Fruit fly (Drosophila melanogaster): Measurements from ENCODE around the gene Sec8.
A peak's percentile ranks its signal among the peaks of the same experiment; 100 is the strongest.

The Sec8 gene

dm6 chr3R:5758624-5759209, at the start of gene Sec8:
TSS of gene Sec8 (minus strand) at chr3R:5758997.
- TF ChIP-seq ey (GFP tag; optimal IDR thresholded peaks at IDR 0.05) (peak; percentile 25), sage (GFP tag; optimal IDR thresholded peaks at IDR 0.05) (no peak), CG9705 (GFP tag; optimal IDR thresholded peaks at IDR 0.05) (peak; percentile 5), Hr83 (GFP tag; optimal IDR thresholded peaks at IDR 0.05; ENCODE audit: poor library complexity, severe bottlenecking) (peak; percentile 85), Jra (GFP tag; optimal IDR thresholded peaks at IDR 0.05) (peak; percentile 55), OdsH (GFP tag; optimal IDR thresholded peaks at IDR 0.05) (peak; percentile 18), HLH106 (tag; optimal IDR thresholded peaks at IDR 0.05) (peak; percentile 59), brk (GFP tag; optimal IDR thresholded peaks at IDR 0.05) (no peak)

- TF ChIP-seq ey (GFP tag; optimal IDR thresholded peaks at IDR 0.05) (no peak), Jra (GFP tag; optimal IDR thresholded peaks at IDR 0.05) (no peak), Abd-B (GFP tag; optimal IDR thresholded peaks at IDR 0.05) (no peak), CrebA (GFP tag; optimal IDR thresholded peaks at IDR 0.05; ENCODE audit: borderline replicate concordance) (no peak), dsf (GFP tag; optimal IDR thresholded peaks at IDR 0.05; ENCODE audit: borderline replicate concordance) (no peak), HLH106 (tag; optimal IDR thresholded peaks at IDR 0.05) (no peak), fru (GFP tag; optimal IDR thresholded peaks at IDR 0.05) (no peak), Vsx2 (GFP tag; optimal IDR thresholded peaks at IDR 0.05; ENCODE audit: partially characterized antibody) (no peak), Hr83 (GFP tag; optimal IDR thresholded peaks at IDR 0.05; ENCODE audit: poor library complexity, severe bottlenecking) (no peak), tai (GFP tag; optimal IDR thresholded peaks at IDR 0.05) (no peak), N (GFP tag; optimal IDR thresholded peaks at IDR 0.05) (no peak), usp (GFP tag; optimal IDR thresholded peaks at IDR 0.05) (no peak), Rel (GFP tag; optimal IDR thresholded peaks at IDR 0.05) (no peak), Rel (tag; optimal IDR thresholded peaks at IDR 0.05) (no peak), Dfd (GFP tag; optimal IDR thresholded peaks at IDR 0.05) (no peak), psq (GFP tag; optimal IDR thresholded peaks at IDR 0.05) (no peak)
Measured at dm6 chr3R:5801703-5802436, 43.1 kb upstream of the Sec8 start, which contains the start of gene CG11000. TSS of gene CG11000 (plus strand) at chr3R:5802328.

dm6 chr3R:5797709-5798108, 38.9 kb upstream of the Sec8 start:
- no peak for TF ChIP-seq tai (GFP tag; optimal IDR thresholded peaks at IDR 0.05)
- no peak for TF ChIP-seq dmrt93B (GFP tag; optimal IDR thresholded peaks at IDR 0.05)
- TF ChIP-seq dl (GFP tag; optimal IDR thresholded peaks at IDR 0.05; ENCODE audit: insufficient read depth in 1 of 2, partially characterized antibody in 2 of 2): no peak
- TF ChIP-seq Jra (GFP tag; optimal IDR thresholded peaks at IDR 0.05): no peak
- no peak for TF ChIP-seq fru (GFP tag; optimal IDR thresholded peaks at IDR 0.05)
- no peak for TF ChIP-seq pan (optimal IDR thresholded peaks at IDR 0.05)
- TF ChIP-seq Rel (GFP tag; optimal IDR thresholded peaks at IDR 0.05): no peak
- no peak for TF ChIP-seq Rel (tag; optimal IDR thresholded peaks at IDR 0.05)
- no peak for TF ChIP-seq br (GFP tag; optimal IDR thresholded peaks at IDR 0.05)
- no peak for TF ChIP-seq GATAd (GFP tag; optimal IDR thresholded peaks at IDR 0.05)
- no peak for TF ChIP-seq woc (GFP tag; optimal IDR thresholded peaks at IDR 0.05)
- TF ChIP-seq CrebA (GFP tag; optimal IDR thresholded peaks at IDR 0.05; ENCODE audit: borderline replicate concordance): no peak
- no peak for TF ChIP-seq dsf (GFP tag; optimal IDR thresholded peaks at IDR 0.05; ENCODE audit: borderline replicate concordance)

dm6 chr3R:5794267-5795089, 35.7 kb upstream of the Sec8 start, which contains the start of the genes PSMG1 and CG10979:
TSS of gene PSMG1 (minus strand) at chr3R:5794317.
TSS of gene CG10979 (plus strand) at chr3R:5794705.
- TF ChIP-seq dmrt93B (GFP tag; optimal IDR thresholded peaks at IDR 0.05): no peak
- no peak for TF ChIP-seq GATAd (GFP tag; optimal IDR thresholded peaks at IDR 0.05)
- TF ChIP-seq usp (GFP tag; optimal IDR thresholded peaks at IDR 0.05): no peak
- no peak for TF ChIP-seq sv (GFP tag; optimal IDR thresholded peaks at IDR 0.05)
- TF ChIP-seq h (GFP tag; optimal IDR thresholded peaks at IDR 0.05): no peak
- no peak for TF ChIP-seq CG9705 (GFP tag; optimal IDR thresholded peaks at IDR 0.05)
- TF ChIP-seq OdsH (GFP tag; optimal IDR thresholded peaks at IDR 0.05): no peak
- no peak for TF ChIP-seq Hnf4 (GFP tag; optimal IDR thresholded peaks at IDR 0.05)
- no peak for TF ChIP-seq br (GFP tag; optimal IDR thresholded peaks at IDR 0.05)
